Fruit fly (Drosophila melanogaster): ENCODE results near the gene CG33703.

DNA sequence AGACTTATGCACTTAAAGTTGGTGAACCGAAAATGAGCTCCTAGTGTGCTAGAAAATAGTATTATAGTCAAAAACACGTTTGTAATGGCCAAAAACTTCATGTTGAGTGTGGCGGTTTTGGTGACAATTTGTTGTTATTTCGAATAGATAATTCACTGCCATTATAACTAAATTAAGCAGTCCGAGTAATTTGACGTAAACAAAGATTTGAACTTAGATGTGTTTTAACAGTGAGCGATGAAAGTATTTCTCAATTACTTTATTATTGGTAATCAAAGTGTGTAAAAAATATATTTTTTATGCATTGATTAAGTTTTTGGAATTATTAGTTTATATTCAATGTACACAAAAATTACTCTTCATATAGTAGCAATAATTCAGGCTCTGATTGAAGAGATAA lies 849 bp upstream of the CG33703 start, which contains the start of gene CG33702:
- TF ChIP-seq CTCF (optimal IDR thresholded peaks at IDR 0.05) (no peak), CG8478 (optimal IDR thresholded peaks at IDR 0.05) (no peak)

Measured in S2 (cell line).